Worm (Caenorhabditis elegans): ENCODE results near the gene C17H12.12.

DNA sequence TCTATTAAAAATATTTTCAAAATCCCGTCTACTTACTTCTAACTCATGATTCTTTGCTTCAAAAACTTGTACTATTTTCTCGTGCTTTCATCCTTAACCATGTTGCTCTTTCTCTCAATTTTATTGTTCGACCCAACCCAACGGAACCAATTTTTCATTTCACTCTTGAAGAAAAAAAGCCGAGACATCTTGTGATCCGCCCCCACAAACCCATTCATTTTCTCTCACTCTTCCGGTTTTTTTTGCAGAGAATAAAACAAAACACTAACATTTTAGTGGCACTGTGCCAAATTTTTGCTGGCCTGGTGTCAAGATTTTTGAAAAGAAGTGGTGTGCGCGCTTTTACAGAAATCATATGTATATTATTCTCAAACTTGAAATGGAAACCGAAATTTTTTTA, 41.0 kb downstream of the C17H12.12 start:
- TF ChIP-seq F13H6.1 (tag; optimal IDR thresholded peaks at IDR 0.05) (no peak), hlh-30 (tag; optimal IDR thresholded peaks at IDR 0.05; ENCODE audit: insufficient read depth) (no peak), lim-6 (tag; optimal IDR thresholded peaks at IDR 0.05) (no peak), ceh-24 (tag; optimal IDR thresholded peaks at IDR 0.05) (no peak), ceh-9 (tag; optimal IDR thresholded peaks at IDR 0.05) (no peak), C38D4.7 (GFP tag; optimal IDR thresholded peaks at IDR 0.05) (no peak)

Measured in whole organism, late embryonic.